Fruit fly (Drosophila melanogaster) whole organism: Measurements from ENCODE around the gene RpS25.

Experiments used
- CG8478 ChIP-seq: fragments of >200 bp; optimal IDR thresholded peaks from 2 replicates; lab custom pipeline; 2018; ENCODE audit warnings: inconsistent platforms
- Dll ChIP-seq: fragments of >200 bp; optimal IDR thresholded peaks from 2 replicates; lab custom pipeline; 2017
- EcR ChIP-seq, 2 experiments: fragments of >200 bp; optimal IDR thresholded peaks; 2 replicates each; lab custom pipeline; 2017; ENCODE audit warnings: missing biosample characterization in 2 of 2, missing genetic modification characterization in 2 of 2, missing genetic modification reagents in 2 of 2
- pan ChIP-seq: fragments of >200 bp; optimal IDR thresholded peaks from 2 replicates; lab custom pipeline; 2017
- psq ChIP-seq: fragments of >200 bp; optimal IDR thresholded peaks from 2 replicates; lab custom pipeline; 2017
- usp ChIP-seq: fragments of >200 bp; optimal IDR thresholded peaks from 2 replicates; lab custom pipeline; 2017; ENCODE audit warnings: missing biosample characterization, missing genetic modification characterization, mixed read lengths

DNA sequence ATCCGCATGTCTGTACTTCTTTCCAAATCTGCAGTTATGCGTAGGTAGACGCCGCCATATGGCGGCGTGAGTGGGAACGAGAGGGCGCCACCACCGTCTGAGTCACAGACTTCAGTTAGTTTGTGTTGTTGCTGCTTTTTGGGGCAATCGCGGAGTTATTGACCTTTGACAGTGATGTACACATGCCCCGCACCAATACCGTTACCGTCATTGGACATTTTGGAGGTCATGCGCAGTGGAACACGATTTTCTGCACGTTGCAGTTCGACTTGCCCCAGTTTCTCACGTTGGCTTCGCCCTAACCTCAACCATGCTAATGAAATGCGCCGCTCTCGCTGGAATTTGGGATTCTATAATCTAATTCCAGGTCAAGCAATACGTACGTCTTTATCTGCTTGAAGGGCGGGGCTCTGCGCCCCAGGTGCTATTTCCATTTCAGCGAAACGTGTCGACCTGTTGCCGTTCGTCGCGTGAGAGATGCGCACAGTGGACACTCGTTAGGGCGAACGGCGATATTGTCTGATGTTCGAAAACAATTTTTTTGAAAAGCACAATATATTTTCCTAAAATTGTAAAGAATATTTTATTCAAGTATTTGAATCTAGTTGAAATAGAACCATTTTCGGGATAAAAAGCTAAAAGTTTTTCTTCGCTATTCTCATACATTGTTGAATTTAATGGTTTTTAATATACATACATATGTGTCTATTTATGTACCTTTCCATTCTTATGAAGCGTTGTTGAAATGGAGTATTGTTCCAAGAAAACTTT is 4.6 kb downstream of the RpS25 start:
- TF ChIP-seq pan (lab: Kevin White, UChicago) (no peak), psq (lab: Kevin White, UChicago) (no peak), usp (no peak), CG8478 (no peak), EcR (GFP tag; optimal IDR thresholded peaks at IDR 0.05; lab: Kevin White, UChicago) (no peak), Dll (no peak)
